Fruit fly (Drosophila melanogaster): Measurements from ENCODE around the gene CG42526.

Gene CG42526

dm6 chr3L:9460775-9461491 is 25.7 kb upstream of the CG42526 start, which contains the start of the genes CG3434 and CG44838 (continued):
- TF ChIP-seq CG30020 (tag; optimal IDR thresholded peaks at IDR 0.05) (peak; percentile 75), Vsx1 (GFP tag; optimal IDR thresholded peaks at IDR 0.05) (peak; percentile 58), Taf1 (GFP tag; IDR thresholded peaks at IDR 0.05) (0 out of 2 replicates have a peak, but pooled peaks have one; percentile 33), CG6813 (GFP tag; optimal IDR thresholded peaks at IDR 0.05) (peak; percentile 7), CG31388 (GFP tag; optimal IDR thresholded peaks at IDR 0.05) (peak; percentile 32), Spps (tag; optimal IDR thresholded peaks at IDR 0.05) (peak; percentile 64), Sry-δ (GFP tag; optimal IDR thresholded peaks at IDR 0.05) (peak; percentile 61), CG1603 (tag; optimal IDR thresholded peaks at IDR 0.05) (no peak), YL-1 (GFP tag; optimal IDR thresholded peaks at IDR 0.05) (peak; percentile 58), wor (GFP tag; IDR thresholded peaks at IDR 0.05) (peak; percentile 61), hb (GFP tag; IDR thresholded peaks at IDR 0.05; ENCODE audit: partially characterized antibody) (no peak), crc (GFP tag; optimal IDR thresholded peaks at IDR 0.05) (peak; percentile 39), Ets97D (GFP tag; optimal IDR thresholded peaks at IDR 0.05) (peak; percentile 78), Ptx1 (GFP tag; IDR thresholded peaks at IDR 0.05) (peak; percentile 80), CG15696 (tag; optimal IDR thresholded peaks at IDR 0.05) (peak; percentile 84), Sry-β (GFP tag; optimal IDR thresholded peaks at IDR 0.05) (peak; percentile 97), CG7987 (GFP tag; optimal IDR thresholded peaks at IDR 0.05) (peak; percentile 41), nerfin-1 (tag; optimal IDR thresholded peaks at IDR 0.05) (peak; percentile 68), HLHmδ (GFP tag; optimal IDR thresholded peaks at IDR 0.05) (no peak), dmrt99B (tag; optimal IDR thresholded peaks at IDR 0.05) (peak; percentile 74), vfl (GFP tag; optimal IDR thresholded peaks at IDR 0.05) (peak; percentile 68), ems (GFP tag; optimal IDR thresholded peaks at IDR 0.05) (peak; percentile 77), zf30C (GFP tag; optimal IDR thresholded peaks at IDR 0.05) (no peak), disco-r (GFP tag; optimal IDR thresholded peaks at IDR 0.05) (no peak), CG12744 (GFP tag; optimal IDR thresholded peaks at IDR 0.05) (peak; percentile 28), Scr (GFP tag; IDR thresholded peaks at IDR 0.05; ENCODE audit: partially characterized antibody) (peak; percentile 33), CG2678 (tag; optimal IDR thresholded peaks at IDR 0.05) (peak; percentile 83), da (GFP tag; optimal IDR thresholded peaks at IDR 0.05) (no peak), Bteb2 (GFP tag; optimal IDR thresholded peaks at IDR 0.05) (peak; percentile 72), CG1792 (GFP tag; optimal IDR thresholded peaks at IDR 0.05) (peak; percentile 67), CG11247 (GFP tag; IDR thresholded peaks at IDR 0.05) (peak; percentile 62; the same call in 1 of the 2 replicates), CG11723 (GFP tag; optimal IDR thresholded peaks at IDR 0.05) (peak; percentile 64), NC2α (GFP tag; optimal IDR thresholded peaks at IDR 0.05) (peak; percentile 39), gcm (GFP tag; optimal IDR thresholded peaks at IDR 0.05) (peak; percentile 89), eyg (GFP tag; optimal IDR thresholded peaks at IDR 0.05) (no peak), pros (GFP tag; optimal IDR thresholded peaks at IDR 0.05) (peak; percentile 17), CG18262 (tag; optimal IDR thresholded peaks at IDR 0.05) (peak; percentile 80), CG7271 (tag; optimal IDR thresholded peaks at IDR 0.05) (peak; percentile 23), D19A (tag; optimal IDR thresholded peaks at IDR 0.05) (peak; percentile 75), Atf-2 (GFP tag; optimal IDR thresholded peaks at IDR 0.05) (peak; percentile 19), Med (GFP tag) (peak; percentile 92), lab (GFP tag; optimal IDR thresholded peaks at IDR 0.05) (peak; percentile 85), kah (GFP tag; optimal IDR thresholded peaks at IDR 0.05) (no peak), CG6791 (GFP tag; IDR thresholded peaks at IDR 0.05; ENCODE audit: partially characterized antibody) (no peak), emc (GFP tag; optimal IDR thresholded peaks at IDR 0.05) (no peak), inv (GFP tag; IDR thresholded peaks at IDR 0.05; ENCODE audit: partially characterized antibody) (no peak), CG1529 (GFP tag; optimal IDR thresholded peaks at IDR 0.05) (peak; percentile 45), CG10267 (tag; optimal IDR thresholded peaks at IDR 0.05) (peak; percentile 82)
